Fruit fly (Drosophila melanogaster) whole organism, embryonic: ENCODE data around the gene CG43796.

ENCODE experiments used
- ATbp ChIP-seq: fragments of 200-800 bp; sonication (Bioruptor generic); optimal IDR thresholded peaks from 2 replicates; lab custom pipeline; 2017; ENCODE audit warnings: missing biosample characterization, mild to moderate bottlenecking, missing genetic modification characterization, missing genetic modification reagents
- CG1024 ChIP-seq: fragments of 200-800 bp; sonication (Bioruptor generic); IDR thresholded peaks from 2 replicates; pipeline ENCODE4 v1.3.6; 2022; ENCODE audit warnings: missing biosample characterization, missing genetic modification characterization
- CG10321 ChIP-seq: fragments of 200-800 bp; sonication (Bioruptor generic); IDR thresholded peaks from 2 replicates; pipeline ENCODE4 v1.3.6; 2022; ENCODE audit warnings: missing biosample characterization, missing genetic modification characterization
- CG10543 ChIP-seq: fragments of 200-800 bp; sonication (Bioruptor generic); optimal IDR thresholded peaks from 3 replicates; lab custom pipeline; 2017; ENCODE audit warnings: missing biosample characterization, mild to moderate bottlenecking, missing genetic modification characterization, moderate library complexity
- CG10565 ChIP-seq: fragments of 200-800 bp; sonication (Bioruptor generic); optimal IDR thresholded peaks from 3 replicates; lab custom pipeline; 2016; ENCODE audit warnings: missing biosample characterization, mild to moderate bottlenecking, missing genetic modification characterization
- CG11723 ChIP-seq: fragments of 200-800 bp; sonication (Bioruptor generic); optimal IDR thresholded peaks from 2 replicates; lab custom pipeline; 2017; ENCODE audit warnings: missing biosample characterization, mild to moderate bottlenecking, missing genetic modification characterization
- CG12236 ChIP-seq: fragments of 200-800 bp; sonication (Bioruptor generic); optimal IDR thresholded peaks from 2 replicates; lab custom pipeline; 2016; ENCODE audit warnings: missing biosample characterization, missing genetic modification characterization
- CG12299 ChIP-seq: fragments of 200-800 bp; sonication (Bioruptor generic); optimal IDR thresholded peaks from 2 replicates; lab custom pipeline; 2018; ENCODE audit warnings: missing biosample characterization, mild to moderate bottlenecking, missing genetic modification characterization
- CG13624 ChIP-seq: fragments of 200-800 bp; sonication (Bioruptor generic); optimal IDR thresholded peaks from 2 replicates; lab custom pipeline; 2016; ENCODE audit warnings: missing biosample characterization, missing genetic modification characterization
- CG16813 ChIP-seq: fragments of 200-800 bp; sonication (Bioruptor generic); IDR thresholded peaks from 3 replicates; pipeline ENCODE4 v1.3.6; 2022; ENCODE audit warnings: missing biosample characterization, missing genetic modification characterization; ENCODE audit not compliant: partially characterized antibody
- CG17568 ChIP-seq: fragments of 200-800 bp; sonication (Bioruptor generic); optimal IDR thresholded peaks from 2 replicates; lab custom pipeline; 2018; ENCODE audit warnings: missing biosample characterization, mild to moderate bottlenecking, missing genetic modification characterization, moderate library complexity
- CG18262 ChIP-seq: fragments of 200-800 bp; optimal IDR thresholded peaks from 3 replicates; lab custom pipeline; 2019; ENCODE audit warnings: missing biosample characterization, mild to moderate bottlenecking, missing genetic modification characterization, moderate library complexity
- CG18599 ChIP-seq: fragments of 200-800 bp; sonication (Bioruptor generic); optimal IDR thresholded peaks from 3 replicates; lab custom pipeline; 2017; ENCODE audit warnings: missing biosample characterization, missing genetic modification characterization, mild to moderate bottlenecking, moderate library complexity, missing genetic modification reagents
- CG32532 ChIP-seq: fragments of 200-800 bp; sonication (Bioruptor generic); IDR thresholded peaks from 2 replicates; pipeline ENCODE4 v1.3.6; 2022; ENCODE audit warnings: missing biosample characterization, missing genetic modification characterization
- CG32767 ChIP-seq: fragments of 200-800 bp; sonication (Bioruptor generic); IDR thresholded peaks from 2 replicates; pipeline ENCODE4 v1.3.6; 2022; ENCODE audit warnings: missing biosample characterization, missing genetic modification characterization
- CG32772 ChIP-seq: fragments of 200-800 bp; sonication (Bioruptor generic); IDR thresholded peaks from 2 replicates; pipeline ENCODE4 v1.3.6; 2022; ENCODE audit warnings: missing biosample characterization, missing genetic modification characterization
- CG7357 ChIP-seq: fragments of 200-800 bp; sonication (Bioruptor generic); IDR thresholded peaks from 3 replicates; pipeline ENCODE4 v1.3.6; 2022; ENCODE audit warnings: missing biosample characterization, missing genetic modification characterization
- CG8359 ChIP-seq: fragments of 200-800 bp; sonication (Bioruptor generic); optimal IDR thresholded peaks from 2 replicates; lab custom pipeline; 2017; ENCODE audit warnings: missing biosample characterization, mild to moderate bottlenecking, missing genetic modification characterization, borderline replicate concordance
- CG8478 ChIP-seq: fragments of >200 bp; optimal IDR thresholded peaks from 2 replicates; lab custom pipeline; 2018
- CG8924 ChIP-seq: fragments of 200-800 bp; optimal IDR thresholded peaks from 3 replicates; lab custom pipeline; 2019; ENCODE audit warnings: missing biosample characterization, mild to moderate bottlenecking, missing genetic modification characterization, moderate library complexity
- CG9797 ChIP-seq: fragments of 200-800 bp; sonication (Bioruptor generic); optimal IDR thresholded peaks from 3 replicates; lab custom pipeline; 2018; ENCODE audit warnings: missing biosample characterization, mild to moderate bottlenecking, missing genetic modification characterization
- CrebB ChIP-seq: fragments of 200-800 bp; sonication (Bioruptor generic); optimal IDR thresholded peaks from 3 replicates; lab custom pipeline; 2018; ENCODE audit warnings: missing biosample characterization, mild to moderate bottlenecking, missing genetic modification characterization
- D19A ChIP-seq: fragments of 200-800 bp; optimal IDR thresholded peaks from 3 replicates; lab custom pipeline; 2019; ENCODE audit warnings: missing biosample characterization, mild to moderate bottlenecking, missing genetic modification characterization, moderate library complexity
- E2f2 ChIP-seq: fragments of 200-800 bp; sonication (Bioruptor generic); IDR thresholded peaks from 2 replicates; pipeline ENCODE4 v1.3.6; 2022; ENCODE audit warnings: missing biosample characterization, missing genetic modification characterization
- Oaz ChIP-seq: fragments of 200-800 bp; sonication (Bioruptor generic); IDR thresholded peaks from 2 replicates; pipeline ENCODE4 v1.3.6; 2022; ENCODE audit warnings: missing biosample characterization, missing genetic modification characterization
- Opbp ChIP-seq: fragments of 200-800 bp; sonication (Bioruptor generic); IDR thresholded peaks from 3 replicates; pipeline ENCODE4 v1.3.6; 2022; ENCODE audit warnings: missing biosample characterization, missing genetic modification characterization; ENCODE audit not compliant: partially characterized antibody
- Taf1 ChIP-seq: fragments of 200-800 bp; sonication (Bioruptor generic); IDR thresholded peaks from 2 replicates; pipeline ENCODE4 v1.3.6; 2022; ENCODE audit warnings: missing biosample characterization, missing genetic modification characterization
- ab ChIP-seq: fragments of 200-800 bp; sonication (Bioruptor generic); optimal IDR thresholded peaks from 2 replicates; lab custom pipeline; 2016; ENCODE audit warnings: missing biosample characterization, missing genetic modification characterization
- ase ChIP-seq: fragments of 200-800 bp; sonication (Bioruptor generic); IDR thresholded peaks from 3 replicates; pipeline ENCODE4 v1.3.6; 2022; ENCODE audit warnings: missing biosample characterization, missing genetic modification characterization
- br ChIP-seq: fragments of >200 bp; optimal IDR thresholded peaks from 2 replicates; lab custom pipeline; 2017
- btn ChIP-seq: fragments of 200-800 bp; sonication (Bioruptor generic); optimal IDR thresholded peaks from 2 replicates; lab custom pipeline; 2016; ENCODE audit warnings: missing biosample characterization, missing genetic modification characterization
- crc ChIP-seq: fragments of 200-800 bp; sonication (Bioruptor generic); optimal IDR thresholded peaks from 2 replicates; lab custom pipeline; 2016; ENCODE audit warnings: missing biosample characterization, missing genetic modification characterization
- dimm ChIP-seq: fragments of 200-800 bp; sonication (Bioruptor generic); IDR thresholded peaks from 2 replicates; pipeline ENCODE4 v1.3.6; 2022; ENCODE audit warnings: missing biosample characterization, missing genetic modification characterization
- disco-r ChIP-seq: fragments of 200-800 bp; sonication (Bioruptor generic); optimal IDR thresholded peaks from 2 replicates; lab custom pipeline; 2016; ENCODE audit warnings: missing biosample characterization, missing genetic modification characterization
- en ChIP-seq: fragments of 200-800 bp; sonication (Bioruptor generic); optimal IDR thresholded peaks from 2 replicates; lab custom pipeline; 2016; ENCODE audit warnings: missing biosample characterization, missing genetic modification characterization
- eve ChIP-seq, 2 experiments: fragments of >200 bp; optimal IDR thresholded peaks; 2 replicates each; lab custom pipeline; 2017; ENCODE audit warnings: missing biosample characterization in 2 of 2, missing genetic modification characterization in 2 of 2
- fd96Cb ChIP-seq: fragments of 200-800 bp; sonication (Bioruptor generic); optimal IDR thresholded peaks from 2 replicates; lab custom pipeline; 2018; ENCODE audit warnings: missing biosample characterization, mild to moderate bottlenecking, missing genetic modification characterization, moderate library complexity
- hb ChIP-seq: fragments of 200-800 bp; sonication (Bioruptor generic); IDR thresholded peaks from 3 replicates; pipeline ENCODE4 v1.3.6; 2022; ENCODE audit warnings: missing biosample characterization, missing genetic modification characterization; ENCODE audit not compliant: partially characterized antibody
- inv ChIP-seq: fragments of 200-800 bp; sonication (Bioruptor generic); IDR thresholded peaks from 2 replicates; pipeline ENCODE4 v1.3.6; 2022; ENCODE audit warnings: missing biosample characterization, missing genetic modification characterization; ENCODE audit not compliant: partially characterized antibody
- jing ChIP-seq: fragments of 200-800 bp; sonication (Bioruptor generic); optimal IDR thresholded peaks from 2 replicates; lab custom pipeline; 2018; ENCODE audit warnings: missing biosample characterization, mild to moderate bottlenecking, missing genetic modification characterization
- pfk ChIP-seq: fragments of 200-800 bp; sonication (Bioruptor generic); optimal IDR thresholded peaks from 2 replicates; lab custom pipeline; 2018; ENCODE audit warnings: missing biosample characterization, mild to moderate bottlenecking, missing genetic modification characterization, moderate library complexity
- pzg ChIP-seq: fragments of 200-800 bp; sonication (Bioruptor generic); optimal IDR thresholded peaks from 3 replicates; lab custom pipeline; 2018; ENCODE audit warnings: missing biosample characterization, mild to moderate bottlenecking, missing genetic modification characterization, moderate library complexity
- run ChIP-seq: fragments of 200-800 bp; sonication (Bioruptor generic); optimal IDR thresholded peaks from 3 replicates; lab custom pipeline; 2018; ENCODE audit warnings: missing biosample characterization, mild to moderate bottlenecking, missing genetic modification characterization
- sens ChIP-seq: fragments of 200-800 bp; sonication (Bioruptor generic); peaks from one replicate; lab custom pipeline; 2016; ENCODE audit warnings: missing biosample characterization, missing genetic modification characterization
- slp2 ChIP-seq: fragments of 200-800 bp; sonication (Bioruptor generic); optimal IDR thresholded peaks from 2 replicates; lab custom pipeline; 2016; ENCODE audit warnings: missing biosample characterization, missing genetic modification characterization
- sna ChIP-seq: fragments of 200-800 bp; sonication (Bioruptor generic); IDR thresholded peaks from 2 replicates; pipeline ENCODE4 v1.3.6; 2022; ENCODE audit warnings: missing biosample characterization, missing genetic modification characterization; ENCODE audit not compliant: partially characterized antibody
- so ChIP-seq: fragments of 200-800 bp; sonication (Bioruptor generic); IDR thresholded peaks from 3 replicates; pipeline ENCODE4 v1.3.6; 2022; ENCODE audit warnings: missing biosample characterization, missing genetic modification characterization
- sug ChIP-seq: fragments of 200-800 bp; optimal IDR thresholded peaks from 2 replicates; lab custom pipeline; 2019; ENCODE audit warnings: missing biosample characterization, mild to moderate bottlenecking, missing genetic modification characterization, moderate library complexity
- tx ChIP-seq: fragments of 200-800 bp; sonication (Bioruptor generic); optimal IDR thresholded peaks from 2 replicates; lab custom pipeline; 2016; ENCODE audit warnings: missing biosample characterization, missing genetic modification characterization
- wor ChIP-seq: fragments of 200-800 bp; sonication (Bioruptor generic); IDR thresholded peaks from 2 replicates; pipeline ENCODE4 v1.3.6; 2022; ENCODE audit warnings: missing biosample characterization, missing genetic modification characterization
- zfh2 ChIP-seq: fragments of 200-800 bp; sonication (Bioruptor generic); optimal IDR thresholded peaks from 2 replicates; lab custom pipeline; 2016; ENCODE audit warnings: missing biosample characterization, missing genetic modification characterization

The CG43796 gene

DNA sequence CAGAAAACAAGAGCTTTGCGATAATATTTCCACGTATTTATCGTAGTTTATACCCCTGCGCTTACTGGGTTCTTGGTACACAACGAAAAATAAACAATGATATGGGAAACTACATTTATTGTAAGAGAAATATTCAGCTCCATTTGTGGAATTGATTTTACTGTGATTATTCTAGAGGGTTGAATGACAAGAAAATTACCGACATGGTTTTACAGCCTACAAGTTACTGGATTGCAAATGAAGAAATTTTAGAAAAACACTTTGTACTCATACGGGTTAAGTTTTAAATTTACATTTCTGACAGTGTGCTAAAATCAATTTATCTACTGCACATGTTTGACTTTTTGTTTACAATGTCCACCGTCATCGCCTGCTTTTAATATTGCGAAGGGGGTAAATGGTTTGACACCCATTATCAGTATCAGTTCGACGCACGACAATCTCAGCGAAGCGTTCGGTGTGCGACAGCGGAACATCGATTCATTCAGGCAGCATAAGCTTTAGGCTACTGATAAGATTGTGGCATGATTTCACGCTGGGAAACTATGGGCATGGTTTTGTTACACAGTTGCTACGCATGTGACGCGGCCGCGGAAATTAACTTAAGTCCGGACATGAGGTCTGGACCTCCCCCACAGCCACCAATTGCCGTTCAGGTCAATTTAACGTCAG is 20.3 kb upstream of the CG43796 start:
- TF ChIP-seq CG13624 (GFP tag; lab: Kevin White, UChicago) (peak; percentile 41), E2f2 (GFP tag; lab: Robert Waterston, UW) (0 out of 2 replicates have a peak, but pooled peaks have one; percentile 13), ase (GFP tag; lab: Robert Waterston, UW) (no peak), sna (GFP tag; lab: Robert Waterston, UW) (no peak), ATbp (GFP tag; lab: Kevin White, UChicago) (peak; percentile 26), dimm (GFP tag; lab: Robert Waterston, UW) (no peak), CrebB (tag; lab: Kevin White, UChicago) (no peak), ab (no peak), inv (GFP tag; lab: Robert Waterston, UW) (no peak), hb (GFP tag; lab: Robert Waterston, UW) (no peak), CG32532 (no peak), Taf1 (no peak), slp2 (GFP tag; lab: Kevin White, UChicago) (peak; percentile 18), br (lab: Kevin White, UChicago) (no peak), CG9797 (no peak), CG12299 (no peak), fd96Cb (no peak), CG7357 (GFP tag; lab: Robert Waterston, UW) (no peak), CG8359 (GFP tag; lab: Kevin White, UChicago) (peak; percentile 16), CG10565 (no peak), tx (GFP tag; lab: Kevin White, UChicago) (no peak), pfk (GFP tag; lab: Kevin White, UChicago) (no peak), CG11723 (GFP tag; lab: Kevin White, UChicago) (no peak), CG17568 (GFP tag; lab: Kevin White, UChicago) (no peak), pzg (GFP tag; lab: Kevin White, UChicago) (no peak), zfh2 (GFP tag; lab: Kevin White, UChicago) (peak; percentile 48), sens (GFP tag; lab: Kevin White, UChicago) (peak; percentile 72), CG16813 (GFP tag; lab: Robert Waterston, UW) (no peak), disco-r (no peak), CG32772 (GFP tag; lab: Robert Waterston, UW) (no peak), sug (tag; lab: Kevin White, UChicago) (peak; percentile 85), so (no peak), btn (no peak), eve (GFP tag; optimal IDR thresholded peaks at IDR 0.05; lab: Kevin White, UChicago) (peak in 1 of 2 experiments; percentile 51), CG8478 (lab: Kevin White, UChicago) (no peak), CG18262 (tag; lab: Kevin White, UChicago) (peak; percentile 41), CG10543 (GFP tag; lab: Kevin White, UChicago) (peak; percentile 60), CG32767 (GFP tag; lab: Robert Waterston, UW) (no peak), run (tag; lab: Kevin White, UChicago) (no peak), Oaz (GFP tag; lab: Robert Waterston, UW) (no peak), D19A (tag; lab: Kevin White, UChicago) (no peak), en (GFP tag; lab: Kevin White, UChicago) (no peak), CG12236 (no peak), CG18599 (GFP tag; lab: Kevin White, UChicago) (peak; percentile 42), wor (no peak), Opbp (GFP tag; lab: Robert Waterston, UW) (no peak), CG8924 (peak; percentile 26), CG10321 (GFP tag; lab: Robert Waterston, UW) (no peak), jing (GFP tag; lab: Kevin White, UChicago) (peak; percentile 9), CG1024 (GFP tag; lab: Robert Waterston, UW) (no peak), crc (GFP tag; lab: Kevin White, UChicago) (no peak)
